Worm (Caenorhabditis elegans): ENCODE results near the gene pek-1.

pek-1 gene

ce11 chrX:11379135-11379781, 35.4 kb downstream of the pek-1 start (continued):
- TF ChIP-seq unc-86 (tag; optimal IDR thresholded peaks at IDR 0.05) (no peak), elt-4 (tag; optimal IDR thresholded peaks at IDR 0.05) (no peak), pha-2 (tag; optimal IDR thresholded peaks at IDR 0.05) (no peak), ceh-14 (tag; optimal IDR thresholded peaks at IDR 0.05) (peak; percentile 2), mec-3 (tag; optimal IDR thresholded peaks at IDR 0.05; ENCODE audit: borderline replicate concordance) (no peak), pag-3 (tag; optimal IDR thresholded peaks at IDR 0.05; ENCODE audit: borderline replicate concordance) (no peak), unc-42 (tag; optimal IDR thresholded peaks at IDR 0.05) (peak; percentile 79), unc-55 (GFP tag; optimal IDR thresholded peaks at IDR 0.05) (peak; percentile 58), ets-4 (tag; optimal IDR thresholded peaks at IDR 0.05) (no peak), ceh-22 (tag; optimal IDR thresholded peaks at IDR 0.05) (no peak), syd-9 (tag; optimal IDR thresholded peaks at IDR 0.05) (peak; percentile 61), eyg-1 (tag; optimal IDR thresholded peaks at IDR 0.05) (no peak), lim-6 (tag; optimal IDR thresholded peaks at IDR 0.05) (no peak), sox-4 (tag; optimal IDR thresholded peaks at IDR 0.05) (no peak), ceh-2 (tag; optimal IDR thresholded peaks at IDR 0.05) (no peak), che-1 (tag; optimal IDR thresholded peaks at IDR 0.05) (no peak), ceh-31 (tag; optimal IDR thresholded peaks at IDR 0.05) (peak; percentile 48), C08G9.2 (tag; optimal IDR thresholded peaks at IDR 0.05) (peak; percentile 25), ama-1 (optimal IDR thresholded peaks at IDR 0.05) (no peak), unc-3 (GFP tag; conservative IDR thresholded peaks at IDR 0.05) (no peak), unc-3 (tag; optimal IDR thresholded peaks at IDR 0.05) (no peak), sox-2 (GFP tag; IDR thresholded peaks at IDR 0.05) (no peak), hlh-13 (GFP tag; optimal IDR thresholded peaks at IDR 0.05) (no peak), ttx-3 (tag; optimal IDR thresholded peaks at IDR 0.05) (no peak), fkh-10 (GFP tag; optimal IDR thresholded peaks at IDR 0.05) (no peak), dve-1 (tag; optimal IDR thresholded peaks at IDR 0.05) (no peak), ceh-9 (tag; optimal IDR thresholded peaks at IDR 0.05) (no peak), K02D7.2 (tag; optimal IDR thresholded peaks at IDR 0.05) (no peak), zip-5 (tag; optimal IDR thresholded peaks at IDR 0.05) (no peak)

ce11 chrX:11377370-11377769, 37.3 kb downstream of the pek-1 start, which contains the start of gene tni-1:
Gene tni-1 (minus strand): TSS chrX:11377470.
- no peak for TF ChIP-seq ceh-22 (tag; optimal IDR thresholded peaks at IDR 0.05)
- no peak for TF ChIP-seq syd-9 (tag; optimal IDR thresholded peaks at IDR 0.05)
- TF ChIP-seq elt-4 (tag; optimal IDR thresholded peaks at IDR 0.05) = no peak
- TF ChIP-seq Y22D7AL.16 (tag; optimal IDR thresholded peaks at IDR 0.05) = no peak
- TF ChIP-seq nhr-11 (tag; optimal IDR thresholded peaks at IDR 0.05) = no peak
- no peak for TF ChIP-seq ceh-2 (tag; optimal IDR thresholded peaks at IDR 0.05)
- TF ChIP-seq dve-1 (tag; optimal IDR thresholded peaks at IDR 0.05) = no peak
- TF ChIP-seq hlh-30 (tag; optimal IDR thresholded peaks at IDR 0.05; ENCODE audit: insufficient read depth) = no peak

ce11 chrX:11375509-11375908, 39.2 kb downstream of the pek-1 start, which contains the start of gene F42E11.3:
Gene F42E11.3 (minus strand): TSS chrX:11375609.
- TF ChIP-seq hlh-13 (GFP tag; optimal IDR thresholded peaks at IDR 0.05) (no peak), C38D4.7 (GFP tag; optimal IDR thresholded peaks at IDR 0.05) (no peak), F13H6.1 (tag; optimal IDR thresholded peaks at IDR 0.05) (no peak), ama-1 (optimal IDR thresholded peaks at IDR 0.05) (peak; percentile 31), unc-42 (tag; optimal IDR thresholded peaks at IDR 0.05) (no peak), ets-4 (tag; optimal IDR thresholded peaks at IDR 0.05) (no peak)

ce11 chrX:11370090-11370489, 44.6 kb downstream of the pek-1 start:
- TF ChIP-seq npax-4 (tag; optimal IDR thresholded peaks at IDR 0.05) (no peak), ama-1 (optimal IDR thresholded peaks at IDR 0.05) (no peak), fax-1 (tag; optimal IDR thresholded peaks at IDR 0.05) (no peak), lin-11 (tag; optimal IDR thresholded peaks at IDR 0.05) (no peak), nfya-1 (tag; optimal IDR thresholded peaks at IDR 0.05) (no peak), pha-4 (tag; optimal IDR thresholded peaks at IDR 0.05) (no peak), sdc-2 (tag; optimal IDR thresholded peaks at IDR 0.05) (no peak), dve-1 (tag; optimal IDR thresholded peaks at IDR 0.05) (no peak), ceh-45 (GFP tag; IDR thresholded peaks at IDR 0.05) (no peak), ahr-1 (tag; optimal IDR thresholded peaks at IDR 0.05) (no peak)
